Worm (Caenorhabditis elegans) whole organism, mixed stage, embryonic: Measurements from ENCODE around the gene del-8.

Experiments used
- bed-3 ChIP-seq: fragments of 200-800 bp; sonication (Bioruptor generic); optimal IDR thresholded peaks from 3 replicates; lab custom pipeline; 2018; ENCODE audit warnings: mild to moderate bottlenecking, missing genetic modification characterization, moderate library complexity, missing compliant biosample characterization
- ceh-39 ChIP-seq: fragments of 150-350 bp; optimal IDR thresholded peaks from 2 replicates; lab custom pipeline; 2014; ENCODE audit warnings: missing biosample characterization, missing genetic modification characterization
- ceh-43 ChIP-seq: fragments of 200-800 bp; sonication (Bioruptor generic); optimal IDR thresholded peaks from 2 replicates; lab custom pipeline; 2018; ENCODE audit warnings: mild to moderate bottlenecking, missing genetic modification characterization, moderate library complexity, missing compliant biosample characterization
- ceh-83 ChIP-seq: fragments of 200-800 bp; sonication (Bioruptor generic); optimal IDR thresholded peaks from 2 replicates; lab custom pipeline; 2018; ENCODE audit warnings: mild to moderate bottlenecking, missing genetic modification characterization, missing compliant biosample characterization
- ces-1 ChIP-seq: fragments of 150-350 bp; optimal IDR thresholded peaks from 2 replicates; lab custom pipeline; 2014; ENCODE audit warnings: missing biosample characterization, missing genetic modification reagents, missing genetic modification characterization
- cnd-1 ChIP-seq: fragments of 200-800 bp; sonication (Bioruptor generic); optimal IDR thresholded peaks from 2 replicates; lab custom pipeline; 2018; ENCODE audit warnings: mild to moderate bottlenecking, missing genetic modification characterization, missing compliant biosample characterization
- drap-1 ChIP-seq: fragments of 200-800 bp; sonication (Bioruptor generic); optimal IDR thresholded peaks from 3 replicates; lab custom pipeline; 2018; ENCODE audit warnings: mild to moderate bottlenecking, missing genetic modification characterization, missing compliant biosample characterization
- elt-3 ChIP-seq: fragments of 150-350 bp; optimal IDR thresholded peaks from 2 replicates; lab custom pipeline; 2014; ENCODE audit warnings: missing biosample characterization, missing genetic modification characterization
- flh-1 ChIP-seq: fragments of 200-800 bp; sonication (Bioruptor generic); optimal IDR thresholded peaks from 2 replicates; lab custom pipeline; 2018; ENCODE audit warnings: mild to moderate bottlenecking, missing genetic modification characterization, moderate library complexity, missing compliant biosample characterization
- ham-2 ChIP-seq: fragments of 200-800 bp; sonication (Bioruptor generic); optimal IDR thresholded peaks from 2 replicates; lab custom pipeline; 2018; ENCODE audit warnings: mild to moderate bottlenecking, missing genetic modification characterization, missing compliant biosample characterization
- hlh-1 ChIP-seq: fragments of 150-350 bp; optimal IDR thresholded peaks from 2 replicates; lab custom pipeline; 2014; ENCODE audit warnings: missing biosample characterization, missing genetic modification reagents, missing genetic modification characterization
- lin-13 ChIP-seq: fragments of 150-350 bp; optimal IDR thresholded peaks from 2 replicates; lab custom pipeline; 2014; ENCODE audit warnings: missing biosample characterization, missing genetic modification characterization
- lin-32 ChIP-seq: fragments of 200-800 bp; sonication (Bioruptor generic); optimal IDR thresholded peaks from 2 replicates; lab custom pipeline; 2018; ENCODE audit warnings: mild to moderate bottlenecking, missing genetic modification characterization, missing compliant biosample characterization
- lsy-2 ChIP-seq: fragments of 150-350 bp; optimal IDR thresholded peaks from 2 replicates; lab custom pipeline; 2014; ENCODE audit warnings: missing biosample characterization, missing genetic modification characterization
- mep-1 ChIP-seq: fragments of 150-350 bp; optimal IDR thresholded peaks from 2 replicates; lab custom pipeline; 2017; ENCODE audit warnings: missing biosample characterization, missing genetic modification reagents, missing genetic modification characterization, inconsistent platforms
- mls-2 ChIP-seq: sonication (generic microtip); optimal IDR thresholded peaks from 2 replicates; lab custom pipeline; 2016; ENCODE audit warnings: mild to moderate bottlenecking, missing genetic modification characterization, moderate library complexity, missing compliant biosample characterization
- nhr-12 ChIP-seq: fragments of 150-350 bp; optimal IDR thresholded peaks from 2 replicates; lab custom pipeline; 2014; ENCODE audit warnings: missing biosample characterization, missing genetic modification characterization
- nhr-2 ChIP-seq: fragments of 150-350 bp; optimal IDR thresholded peaks from 2 replicates; lab custom pipeline; 2014; ENCODE audit warnings: missing biosample characterization, missing genetic modification characterization
- nhr-237 ChIP-seq: fragments of 150-350 bp; optimal IDR thresholded peaks from 2 replicates; lab custom pipeline; 2014; ENCODE audit warnings: missing biosample characterization, missing genetic modification characterization
- nhr-28 ChIP-seq: fragments of 150-350 bp; optimal IDR thresholded peaks from 2 replicates; lab custom pipeline; 2014; ENCODE audit warnings: missing biosample characterization, missing genetic modification characterization
- nhr-76 ChIP-seq: sonication (generic microtip); optimal IDR thresholded peaks from 2 replicates; lab custom pipeline; 2017; ENCODE audit warnings: missing biosample characterization, missing genetic modification characterization
- pha-4 ChIP-seq: fragments of 150-350 bp; optimal IDR thresholded peaks from 2 replicates; lab custom pipeline; 2018; ENCODE audit warnings: missing biosample characterization, missing genetic modification reagents, missing genetic modification characterization
- sem-2 ChIP-seq: fragments of 200-800 bp; sonication (Bioruptor generic); optimal IDR thresholded peaks from 2 replicates; lab custom pipeline; 2018; ENCODE audit warnings: mild to moderate bottlenecking, missing genetic modification characterization, missing compliant biosample characterization
- snpc-4 ChIP-seq: fragments of 150-350 bp; optimal IDR thresholded peaks from 2 replicates; lab custom pipeline; 2014; ENCODE audit warnings: missing biosample characterization, missing genetic modification characterization
- unc-120 ChIP-seq: sonication (generic microtip); optimal IDR thresholded peaks from 2 replicates; lab custom pipeline; 2017; ENCODE audit warnings: missing genetic modification characterization, missing compliant biosample characterization; ENCODE audit not compliant: poor library complexity, severe bottlenecking
- unc-39 ChIP-seq: fragments of 150-350 bp; optimal IDR thresholded peaks from 2 replicates; lab custom pipeline; 2014; ENCODE audit warnings: missing biosample characterization, missing genetic modification characterization
- unc-62 ChIP-seq: fragments of 150-350 bp; optimal IDR thresholded peaks from 2 replicates; lab custom pipeline; 2014; ENCODE audit warnings: missing biosample characterization, missing genetic modification reagents, missing genetic modification characterization
- zip-8 ChIP-seq: fragments of 150-350 bp; optimal IDR thresholded peaks from 2 replicates; lab custom pipeline; 2014; ENCODE audit warnings: missing biosample characterization, missing genetic modification characterization
- ztf-11 ChIP-seq: fragments of 150-350 bp; optimal IDR thresholded peaks from 2 replicates; lab custom pipeline; 2014; ENCODE audit warnings: missing biosample characterization, missing genetic modification characterization

del-8 gene

DNA sequence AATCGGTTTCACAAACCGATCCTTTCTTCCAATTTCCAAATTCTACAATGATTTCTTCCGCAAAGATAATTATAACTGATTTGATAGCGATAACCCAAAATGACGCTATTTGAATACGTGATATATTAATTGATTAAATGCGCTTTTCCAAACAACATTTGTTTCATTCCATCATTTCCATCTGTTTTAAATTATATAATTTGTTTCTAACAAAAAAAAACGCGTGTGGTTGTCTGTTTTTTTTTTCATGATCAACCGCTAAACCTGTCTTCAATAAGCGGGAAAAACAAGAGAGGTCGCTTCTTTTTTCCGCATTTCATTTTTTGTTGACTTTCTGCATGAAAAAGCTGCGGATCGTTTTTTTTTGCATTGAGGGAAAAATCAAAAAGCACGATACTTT, 8.1 kb downstream of the del-8 start:
- no peak for TF ChIP-seq mep-1 (tag; lab: Kevin White, UChicago)
- no peak for TF ChIP-seq ceh-39 (tag; lab: Kevin White, UChicago)
- no peak for TF ChIP-seq zip-8
- TF ChIP-seq nhr-76: no peak

DNA sequence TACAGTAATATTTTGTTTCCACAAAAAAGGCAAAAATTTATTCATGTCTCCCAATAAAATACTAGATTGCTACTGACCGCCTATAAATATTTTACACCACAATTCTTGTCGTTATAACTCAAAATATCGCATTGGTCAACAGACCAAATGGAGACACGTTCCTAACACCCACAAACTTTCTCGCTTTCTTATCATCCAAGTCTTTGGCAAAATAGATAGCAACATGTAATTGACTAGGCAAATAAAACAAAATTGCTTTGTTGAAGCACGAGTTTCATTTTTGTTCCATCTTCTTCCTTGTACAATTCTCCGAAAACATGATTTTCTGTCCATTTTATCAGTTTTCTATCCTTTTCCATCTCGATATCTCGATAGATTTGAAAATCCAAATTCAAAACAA, 13.4 kb downstream of the del-8 start:
- no peak for TF ChIP-seq unc-62 (GFP tag; lab: Kevin White, UChicago)
- no peak for TF ChIP-seq ceh-39 (tag; lab: Kevin White, UChicago)
- TF ChIP-seq ces-1 (GFP tag; lab: Kevin White, UChicago): no peak
- TF ChIP-seq pha-4: no peak
- no peak for TF ChIP-seq lin-13

DNA sequence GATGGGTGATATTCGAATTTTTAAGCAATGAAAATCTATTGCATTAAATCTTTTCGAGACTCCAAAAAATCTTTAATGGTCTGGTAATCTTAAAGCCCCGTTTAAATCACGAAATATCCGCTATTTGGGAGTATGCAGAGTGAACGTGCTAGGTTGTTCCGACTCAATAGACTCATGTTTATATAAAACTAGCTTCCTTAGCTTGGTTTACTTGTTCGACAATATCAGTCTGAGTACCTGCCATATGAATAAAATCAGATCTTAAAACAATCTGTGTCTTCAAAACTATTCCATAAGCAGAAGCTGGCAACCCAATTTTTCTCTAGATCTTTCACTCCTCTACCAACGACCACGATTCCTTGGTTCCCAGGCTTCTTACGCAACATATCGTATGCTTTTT, 14.0 kb downstream of the del-8 start:
- TF ChIP-seq pha-4 (no peak), flh-1 (GFP tag; lab: Kevin White, UChicago) (no peak), lsy-2 (tag; lab: Kevin White, UChicago) (no peak)
- TF ChIP-seq, all 35 proteins: peak for 0

DNA sequence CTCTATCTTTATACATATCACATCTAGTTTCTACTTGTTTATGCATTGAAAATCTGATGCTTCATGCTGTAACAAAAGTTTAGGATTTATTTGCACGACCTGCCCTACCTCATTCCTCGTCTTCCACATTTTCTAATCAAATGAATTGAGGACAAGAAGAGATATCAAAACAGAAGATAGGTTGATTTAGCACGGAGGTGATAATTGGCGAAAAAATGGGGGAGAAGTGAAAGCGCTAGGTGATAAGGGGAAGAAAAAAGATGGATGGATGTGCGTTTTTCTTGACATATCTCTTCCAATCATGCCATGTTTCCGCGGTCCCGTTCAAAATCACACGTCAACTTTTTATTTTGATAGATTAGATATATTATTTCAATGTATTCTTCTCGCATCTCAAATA, 18.9 kb downstream of the del-8 start:
- TF ChIP-seq pha-4 (no peak), ham-2 (no peak), elt-3 (tag; lab: Kevin White, UChicago) (no peak), nhr-237 (tag; lab: Kevin White, UChicago) (no peak), nhr-12 (tag; lab: Kevin White, UChicago) (no peak), hlh-1 (tag; lab: Kevin White, UChicago) (no peak), ztf-11 (no peak), ceh-83 (no peak), unc-39 (tag; lab: Kevin White, UChicago) (no peak), nhr-76 (no peak), unc-62 (GFP tag; lab: Kevin White, UChicago) (peak; percentile 30), ceh-43 (GFP tag; lab: Kevin White, UChicago) (no peak), nhr-28 (tag; lab: Kevin White, UChicago) (no peak), unc-120 (tag; lab: Kevin White, UChicago) (peak; percentile 12), mep-1 (tag; lab: Kevin White, UChicago) (no peak), sem-2 (GFP tag; lab: Kevin White, UChicago) (no peak)

DNA sequence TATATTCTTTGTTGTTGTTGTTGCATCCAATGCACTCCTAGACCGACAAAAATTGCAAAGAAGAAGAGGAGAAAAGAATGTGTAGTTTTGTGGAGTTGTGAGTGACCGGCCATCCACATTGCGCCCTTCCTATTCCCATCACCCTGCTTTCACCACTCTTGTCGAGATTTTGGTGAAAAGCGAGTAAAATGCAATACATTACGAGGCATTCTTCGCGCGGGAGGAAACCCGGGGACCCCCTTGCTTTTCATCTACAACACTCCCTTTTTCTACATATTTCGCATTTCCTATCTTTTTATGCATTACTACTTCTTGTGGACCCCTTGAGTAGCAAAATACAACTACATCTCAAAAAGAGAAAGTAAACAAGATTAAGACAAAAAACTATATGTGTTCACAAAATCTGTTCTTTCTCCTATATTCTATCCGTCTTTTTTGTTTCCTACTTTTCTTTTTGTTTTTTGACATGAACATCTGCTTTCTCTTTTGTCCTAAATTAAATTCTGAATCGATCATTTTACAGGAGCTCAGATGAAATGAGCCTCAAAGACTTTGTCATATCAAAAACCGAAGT, 20.9 kb downstream of the del-8 start, which contains the start of gene C11E4.6:
TSS of gene C11E4.6 (plus strand) at position 524 of the 574 bp plus-strand sequence.
- TF ChIP-seq mep-1 (tag; lab: Kevin White, UChicago) (no peak), nhr-2 (tag; lab: Kevin White, UChicago) (no peak), nhr-28 (tag; lab: Kevin White, UChicago) (no peak), ces-1 (GFP tag; lab: Kevin White, UChicago) (peak; percentile 38), nhr-12 (tag; lab: Kevin White, UChicago) (no peak), bed-3 (GFP tag; lab: Kevin White, UChicago) (no peak), snpc-4 (tag; lab: Kevin White, UChicago) (no peak), ceh-43 (GFP tag; lab: Kevin White, UChicago) (no peak)
- TF ChIP-seq, all 35 proteins: peak for 1

DNA sequence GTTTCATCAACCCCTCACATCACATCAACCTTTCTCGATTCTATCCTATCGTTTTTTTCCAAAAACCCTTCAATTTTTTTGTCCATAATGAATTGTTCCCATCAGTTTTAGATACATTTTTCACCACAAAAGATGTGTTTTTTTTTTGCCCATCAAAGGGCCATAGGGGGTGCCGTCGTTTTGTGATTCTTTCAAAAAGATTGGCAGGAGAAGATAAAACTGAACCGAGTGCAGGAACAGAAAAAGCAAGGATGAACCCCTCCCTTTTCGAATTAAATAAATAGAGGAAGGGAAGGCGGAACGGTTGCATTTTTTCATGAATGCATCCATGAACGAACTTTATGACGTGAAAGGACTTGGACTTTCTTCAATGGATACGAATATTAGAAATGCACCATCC, 27.7 kb downstream of the del-8 start, which contains the start of gene C11E4.7:
TSS of gene C11E4.7 (plus strand) at position 301 of the 400 bp plus-strand sequence.
- TF ChIP-seq zip-8 (no peak), lin-13 (no peak), elt-3 (tag; lab: Kevin White, UChicago) (no peak), ham-2 (no peak), unc-62 (GFP tag; lab: Kevin White, UChicago) (no peak)
- TF ChIP-seq, all 35 proteins: peak for 0

DNA sequence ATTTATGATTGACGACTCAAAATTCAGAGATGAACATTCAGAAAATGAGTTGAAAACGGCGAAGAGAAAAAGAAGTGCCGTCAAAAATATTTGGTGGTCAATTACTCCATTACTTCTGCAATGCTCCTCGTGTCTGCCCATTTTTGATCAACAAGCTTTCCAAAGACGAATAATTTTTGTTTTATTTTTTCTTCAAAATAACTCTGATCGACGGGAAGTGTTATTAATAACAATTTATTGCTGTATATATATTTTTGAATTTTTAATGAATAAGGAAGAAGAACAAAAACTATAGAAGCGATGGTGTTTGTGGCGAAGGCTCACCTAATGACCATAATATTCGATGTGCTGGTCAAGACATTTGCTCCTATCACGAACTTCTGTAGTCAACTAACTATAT, 30.9 kb downstream of the del-8 start, which contains the start of gene C11E4.8:
TSS of gene C11E4.8 (plus strand) at position 301 of the 400 bp plus-strand sequence.
- no peak for TF ChIP-seq bed-3 (GFP tag; lab: Kevin White, UChicago)
- no peak for TF ChIP-seq ceh-39 (tag; lab: Kevin White, UChicago)
- TF ChIP-seq mep-1 (tag; lab: Kevin White, UChicago): no peak
- TF ChIP-seq unc-62 (GFP tag; lab: Kevin White, UChicago): no peak
- TF ChIP-seq cnd-1 (tag; lab: Kevin White, UChicago): no peak
- no peak for TF ChIP-seq drap-1 (GFP tag; lab: Kevin White, UChicago)
- no peak for TF ChIP-seq nhr-237 (tag; lab: Kevin White, UChicago)
- TF ChIP-seq hlh-1 (tag; lab: Kevin White, UChicago): no peak
- TF ChIP-seq ceh-43 (GFP tag; lab: Kevin White, UChicago): no peak
- no peak for TF ChIP-seq mls-2 (tag; lab: Kevin White, UChicago)
- TF ChIP-seq lin-32 (GFP tag; lab: Kevin White, UChicago): no peak
- TF ChIP-seq zip-8: no peak
- no peak for TF ChIP-seq ztf-11
- TF ChIP-seq ham-2: no peak
- no peak for TF ChIP-seq unc-120 (tag; lab: Kevin White, UChicago)
